Fruit fly (Drosophila melanogaster): ENCODE results near the gene Dis3.
A peak's percentile ranks its signal among the peaks of the same experiment; 100 is the strongest.

The Dis3 gene

dm6 chr3R:24333182-24333808, at the start of gene Dis3, which contains the start of gene Rrp5:
Dis3 (plus strand) TSS chr3R:24333433.
Rrp5 (minus strand) TSS chr3R:24333316.
- TF ChIP-seq Myc (optimal IDR thresholded peaks at IDR 0.05) (peak; percentile 68), Rel (GFP tag; optimal IDR thresholded peaks at IDR 0.05) (no peak), Rel (tag; optimal IDR thresholded peaks at IDR 0.05) (no peak), dl (GFP tag; optimal IDR thresholded peaks at IDR 0.05; ENCODE audit: insufficient read depth in 1 of 2, partially characterized antibody in 2 of 2) (peak in 1 of 2 experiments; percentile 16), CG9705 (GFP tag; optimal IDR thresholded peaks at IDR 0.05) (no peak), Vsx2 (GFP tag; optimal IDR thresholded peaks at IDR 0.05; ENCODE audit: partially characterized antibody) (peak; percentile 99), woc (GFP tag; optimal IDR thresholded peaks at IDR 0.05) (no peak), Dif (GFP tag; optimal IDR thresholded peaks at IDR 0.05; ENCODE audit: partially characterized antibody) (peak; percentile 97), GATAd (GFP tag; optimal IDR thresholded peaks at IDR 0.05) (no peak), usp (GFP tag; optimal IDR thresholded peaks at IDR 0.05) (no peak), dmrt93B (GFP tag; optimal IDR thresholded peaks at IDR 0.05) (no peak), pan (optimal IDR thresholded peaks at IDR 0.05) (no peak)

- TF ChIP-seq Mio (GFP tag; optimal IDR thresholded peaks at IDR 0.05) (no peak), h (GFP tag; optimal IDR thresholded peaks at IDR 0.05) (no peak), rgr (GFP tag; optimal IDR thresholded peaks at IDR 0.05) (no peak), pan (optimal IDR thresholded peaks at IDR 0.05) (no peak), Rel (GFP tag; optimal IDR thresholded peaks at IDR 0.05) (no peak), Rel (tag; optimal IDR thresholded peaks at IDR 0.05) (peak; percentile 39), Hnf4 (GFP tag; optimal IDR thresholded peaks at IDR 0.05) (no peak), ey (GFP tag; optimal IDR thresholded peaks at IDR 0.05) (no peak), woc (GFP tag; optimal IDR thresholded peaks at IDR 0.05) (no peak), sage (GFP tag; optimal IDR thresholded peaks at IDR 0.05) (no peak), GATAd (GFP tag; optimal IDR thresholded peaks at IDR 0.05) (no peak), br (GFP tag; optimal IDR thresholded peaks at IDR 0.05) (no peak), foxo (GFP tag; optimal IDR thresholded peaks at IDR 0.05) (no peak), dl (GFP tag; optimal IDR thresholded peaks at IDR 0.05; ENCODE audit: insufficient read depth in 1 of 2, partially characterized antibody in 2 of 2) (no peak), Sp1 (GFP tag; optimal IDR thresholded peaks at IDR 0.05) (peak; percentile 17), tai (GFP tag; optimal IDR thresholded peaks at IDR 0.05) (no peak)
Measured at dm6 chr3R:24283582-24284085, 49.6 kb upstream of the Dis3 start, which contains the start of gene CG6356. CG6356 (plus strand) TSS chr3R:24283955.

dm6 chr3R:24284164-24284563, 49.1 kb upstream of the Dis3 start:
- no peak for TF ChIP-seq dmrt93B (GFP tag; optimal IDR thresholded peaks at IDR 0.05)

dm6 chr3R:24285423-24285822, 47.8 kb upstream of the Dis3 start:
- no peak for TF ChIP-seq pan (optimal IDR thresholded peaks at IDR 0.05)
- no peak for TF ChIP-seq foxo (GFP tag; optimal IDR thresholded peaks at IDR 0.05)
- no peak for TF ChIP-seq CG9705 (GFP tag; optimal IDR thresholded peaks at IDR 0.05)
- no peak for TF ChIP-seq Vsx2 (GFP tag; optimal IDR thresholded peaks at IDR 0.05; ENCODE audit: partially characterized antibody)
- no peak for TF ChIP-seq sv (GFP tag; optimal IDR thresholded peaks at IDR 0.05)
- no peak for TF ChIP-seq woc (GFP tag; optimal IDR thresholded peaks at IDR 0.05)
- no peak for TF ChIP-seq CG32264 (GFP tag; optimal IDR thresholded peaks at IDR 0.05)
- TF ChIP-seq ey (GFP tag; optimal IDR thresholded peaks at IDR 0.05): no peak
- TF ChIP-seq HLH106 (tag; optimal IDR thresholded peaks at IDR 0.05): no peak
- TF ChIP-seq Dif (GFP tag; optimal IDR thresholded peaks at IDR 0.05; ENCODE audit: partially characterized antibody): no peak
- no peak for TF ChIP-seq dl (GFP tag; optimal IDR thresholded peaks at IDR 0.05; ENCODE audit: insufficient read depth in 1 of 2, partially characterized antibody in 2 of 2)
- TF ChIP-seq Myc (optimal IDR thresholded peaks at IDR 0.05): no peak
- no peak for TF ChIP-seq Dfd (GFP tag; optimal IDR thresholded peaks at IDR 0.05)
- no peak for TF ChIP-seq brk (GFP tag; optimal IDR thresholded peaks at IDR 0.05)
- TF ChIP-seq Jra (GFP tag; optimal IDR thresholded peaks at IDR 0.05): no peak
- no peak for TF ChIP-seq lola (GFP tag; optimal IDR thresholded peaks at IDR 0.05)

- TF ChIP-seq Hnf4 (GFP tag; optimal IDR thresholded peaks at IDR 0.05): peak; percentile 27
- no peak for TF ChIP-seq br (GFP tag; optimal IDR thresholded peaks at IDR 0.05)
- no peak for TF ChIP-seq pan (optimal IDR thresholded peaks at IDR 0.05)
- TF ChIP-seq Abd-B (GFP tag; optimal IDR thresholded peaks at IDR 0.05): no peak
- no peak for TF ChIP-seq ey (GFP tag; optimal IDR thresholded peaks at IDR 0.05)
- TF ChIP-seq tai (GFP tag; optimal IDR thresholded peaks at IDR 0.05): no peak
- TF ChIP-seq Hr83 (GFP tag; optimal IDR thresholded peaks at IDR 0.05; ENCODE audit: poor library complexity, severe bottlenecking): no peak
Measured at dm6 chr3R:24287157-24287556, 46.1 kb upstream of the Dis3 start.

Measured in whole organism, wandering third instar larva.